Worm (Caenorhabditis elegans) whole organism, L2 larva: ENCODE data around the gene pph-4.1.

Source experiments
- blmp-1 ChIP-seq: sonication (generic microtip); optimal IDR thresholded peaks from 2 replicates; lab custom pipeline; 2017; ENCODE audit warnings: missing genetic modification characterization, mild to moderate bottlenecking, missing compliant biosample characterization, antibody characterized with exemption, moderate library complexity; ENCODE audit not compliant: insufficient read depth
- elt-1 ChIP-seq: fragments of 150-350 bp; optimal IDR thresholded peaks from 2 replicates; lab custom pipeline; 2014; ENCODE audit warnings: missing biosample characterization, missing genetic modification characterization
- lin-39 ChIP-seq: fragments of 150-350 bp; optimal IDR thresholded peaks from 2 replicates; lab custom pipeline; 2014; ENCODE audit warnings: missing biosample characterization, missing genetic modification reagents, missing genetic modification characterization

- TF ChIP-seq elt-1, result no peak
- TF ChIP-seq blmp-1, result no peak
- TF ChIP-seq lin-39 (tag; lab: Kevin White, UChicago), result no peak
These were observed 33.6 kb downstream of the pph-4.1 start for ce11 chrIII:12317492-12317891.
